Fruit fly (Drosophila melanogaster) whole organism, embryonic: ENCODE data around the gene Lon.
A peak's percentile ranks its signal among the peaks of the same experiment; 100 is the strongest.

Experiments used
- B-H2 ChIP-seq: fragments of 200-800 bp; sonication (Bioruptor generic); optimal IDR thresholded peaks from 2 replicates; lab custom pipeline; 2018; ENCODE audit warnings: missing biosample characterization, mild to moderate bottlenecking, missing genetic modification characterization
- Bgb ChIP-seq: fragments of 200-800 bp; sonication (Bioruptor generic); IDR thresholded peaks from 2 replicates; pipeline ENCODE4 v1.3.6; 2022; ENCODE audit warnings: missing biosample characterization, missing genetic modification characterization; ENCODE audit not compliant: partially characterized antibody
- CG12769 ChIP-seq: fragments of 200-800 bp; sonication (Bioruptor generic); optimal IDR thresholded peaks from 2 replicates; lab custom pipeline; 2019; ENCODE audit warnings: missing biosample characterization, mild to moderate bottlenecking, missing genetic modification characterization, moderate library complexity
- CG13287 ChIP-seq: fragments of 200-800 bp; sonication (Bioruptor generic); IDR thresholded peaks from 2 replicates; pipeline ENCODE4 v1.3.6; 2022; ENCODE audit warnings: missing biosample characterization, missing genetic modification characterization; ENCODE audit not compliant: partially characterized antibody
- CG14441 ChIP-seq: fragments of 200-800 bp; sonication (Bioruptor generic); IDR thresholded peaks from 2 replicates; pipeline ENCODE4 v1.3.6; 2022; ENCODE audit warnings: missing biosample characterization, missing genetic modification characterization
- CG15073 ChIP-seq: fragments of 200-800 bp; sonication (Bioruptor generic); optimal IDR thresholded peaks from 2 replicates; lab custom pipeline; 2016; ENCODE audit warnings: missing biosample characterization, missing genetic modification characterization
- CG1603 ChIP-seq: fragments of 200-800 bp; sonication (Bioruptor generic); optimal IDR thresholded peaks from 2 replicates; lab custom pipeline; 2019; ENCODE audit warnings: missing biosample characterization, mild to moderate bottlenecking, missing genetic modification characterization, moderate library complexity
- CG16779 ChIP-seq: fragments of 200-800 bp; sonication (Bioruptor generic); IDR thresholded peaks from 2 replicates; pipeline ENCODE4 v1.3.6; 2022; ENCODE audit warnings: missing biosample characterization, missing genetic modification characterization
- CG17385 ChIP-seq: fragments of 200-800 bp; sonication (Bioruptor generic); optimal IDR thresholded peaks from 3 replicates; lab custom pipeline; 2018; ENCODE audit warnings: missing biosample characterization, mild to moderate bottlenecking, missing genetic modification characterization
- CG18619 ChIP-seq: fragments of 200-800 bp; sonication (Bioruptor generic); optimal IDR thresholded peaks from 3 replicates; lab custom pipeline; 2017; ENCODE audit warnings: missing biosample characterization, mild to moderate bottlenecking, missing genetic modification characterization
- CG2678 ChIP-seq: fragments of 200-800 bp; sonication (Bioruptor generic); optimal IDR thresholded peaks from 3 replicates; lab custom pipeline; 2019; ENCODE audit warnings: missing biosample characterization, mild to moderate bottlenecking, missing genetic modification characterization, moderate library complexity
- CG31365 ChIP-seq: fragments of 200-800 bp; sonication (Bioruptor generic); optimal IDR thresholded peaks from 2 replicates; lab custom pipeline; 2018; ENCODE audit warnings: missing biosample characterization, mild to moderate bottlenecking, missing genetic modification characterization
- CG32767 ChIP-seq: fragments of 200-800 bp; sonication (Bioruptor generic); IDR thresholded peaks from 2 replicates; pipeline ENCODE4 v1.3.6; 2022; ENCODE audit warnings: missing biosample characterization, missing genetic modification characterization
- CG42726 ChIP-seq: fragments of 200-800 bp; sonication (Bioruptor generic); IDR thresholded peaks from 2 replicates; pipeline ENCODE4 v1.3.6; 2022; ENCODE audit warnings: missing biosample characterization, missing genetic modification characterization; ENCODE audit not compliant: partially characterized antibody
- CG4404 ChIP-seq: fragments of 200-800 bp; sonication (Bioruptor generic); IDR thresholded peaks from 2 replicates; pipeline ENCODE4 v1.3.6; 2022; ENCODE audit warnings: missing biosample characterization, missing genetic modification characterization
- CG6689 ChIP-seq: fragments of 200-800 bp; sonication (Bioruptor generic); IDR thresholded peaks from 2 replicates; pipeline ENCODE4 v1.3.6; 2022; ENCODE audit warnings: missing biosample characterization, missing genetic modification characterization
- CG7372 ChIP-seq: fragments of 200-800 bp; sonication (Bioruptor generic); IDR thresholded peaks from 2 replicates; pipeline ENCODE4 v1.3.6; 2022; ENCODE audit warnings: missing biosample characterization, missing genetic modification characterization
- CG8281 ChIP-seq: fragments of 200-800 bp; sonication (Bioruptor generic); optimal IDR thresholded peaks from 2 replicates; lab custom pipeline; 2018; ENCODE audit warnings: missing biosample characterization, mild to moderate bottlenecking, missing genetic modification characterization, moderate library complexity
- Camta ChIP-seq: fragments of 200-800 bp; sonication (Bioruptor generic); optimal IDR thresholded peaks from 2 replicates; lab custom pipeline; 2016; ENCODE audit warnings: missing biosample characterization, missing genetic modification characterization
- Deaf1 ChIP-seq: fragments of 200-800 bp; optimal IDR thresholded peaks from 3 replicates; lab custom pipeline; 2019; ENCODE audit warnings: missing biosample characterization, mild to moderate bottlenecking, missing genetic modification characterization, moderate library complexity
- Gsc ChIP-seq: fragments of 200-800 bp; sonication (Bioruptor generic); IDR thresholded peaks from 2 replicates; pipeline ENCODE4 v1.3.6; 2022; ENCODE audit warnings: missing biosample characterization, missing genetic modification characterization
- H2.0 ChIP-seq: fragments of 200-800 bp; sonication (Bioruptor generic); IDR thresholded peaks from 2 replicates; pipeline ENCODE4 v1.3.6; 2022; ENCODE audit warnings: missing biosample characterization, missing genetic modification characterization
- HLH4C ChIP-seq: fragments of 200-800 bp; sonication (Bioruptor generic); IDR thresholded peaks from 3 replicates; pipeline ENCODE4 v1.3.6; 2022; ENCODE audit warnings: missing biosample characterization, missing genetic modification characterization; ENCODE audit not compliant: partially characterized antibody
- HmgD ChIP-seq: fragments of 200-800 bp; sonication (Bioruptor generic); optimal IDR thresholded peaks from 3 replicates; lab custom pipeline; 2016; ENCODE audit warnings: missing biosample characterization, missing genetic modification characterization
- Hsf ChIP-seq: fragments of 200-800 bp; sonication (Bioruptor generic); optimal IDR thresholded peaks from 3 replicates; lab custom pipeline; 2016; ENCODE audit warnings: missing biosample characterization, missing genetic modification characterization
- Lim3 ChIP-seq: fragments of 200-800 bp; sonication (Bioruptor generic); IDR thresholded peaks from 2 replicates; pipeline ENCODE4 v1.3.6; 2022; ENCODE audit warnings: missing biosample characterization, missing genetic modification characterization
- Mad ChIP-seq: fragments of 200-800 bp; sonication (Bioruptor generic); optimal IDR thresholded peaks from 2 replicates; lab custom pipeline; 2016; ENCODE audit warnings: missing biosample characterization, missing genetic modification characterization
- Oli ChIP-seq: fragments of 200-800 bp; sonication (Bioruptor generic); optimal IDR thresholded peaks from 2 replicates; lab custom pipeline; 2018; ENCODE audit warnings: missing biosample characterization, mild to moderate bottlenecking, missing genetic modification characterization, moderate library complexity
- Opbp ChIP-seq: fragments of 200-800 bp; sonication (Bioruptor generic); IDR thresholded peaks from 3 replicates; pipeline ENCODE4 v1.3.6; 2022; ENCODE audit warnings: missing biosample characterization, missing genetic modification characterization; ENCODE audit not compliant: partially characterized antibody
- Scr ChIP-seq: fragments of 200-800 bp; sonication (Bioruptor generic); IDR thresholded peaks from 2 replicates; pipeline ENCODE4 v1.3.6; 2022; ENCODE audit warnings: missing biosample characterization, missing genetic modification characterization; ENCODE audit not compliant: partially characterized antibody
- Side ChIP-seq: fragments of 200-800 bp; sonication (Bioruptor generic); optimal IDR thresholded peaks from 2 replicates; lab custom pipeline; 2016; ENCODE audit warnings: missing biosample characterization, missing genetic modification characterization
- TFAM ChIP-seq: fragments of 200-800 bp; sonication (Bioruptor generic); optimal IDR thresholded peaks from 2 replicates; lab custom pipeline; 2017; ENCODE audit warnings: missing biosample characterization, missing genetic modification characterization, inconsistent platforms
- amos ChIP-seq: fragments of 200-800 bp; sonication (Bioruptor generic); IDR thresholded peaks from 2 replicates; pipeline ENCODE4 v1.3.6; 2022; ENCODE audit warnings: missing biosample characterization, missing genetic modification characterization; ENCODE audit not compliant: partially characterized antibody
- br ChIP-seq: fragments of >200 bp; optimal IDR thresholded peaks from 2 replicates; lab custom pipeline; 2017
- chif ChIP-seq, 2 experiments: fragments of 200-800 bp; sonication (Bioruptor generic); optimal IDR thresholded peaks; 3 replicates each; lab custom pipeline; 2016; ENCODE audit warnings: missing biosample characterization in 2 of 2, missing genetic modification characterization in 2 of 2
- dati ChIP-seq: fragments of 200-800 bp; sonication (Bioruptor generic); IDR thresholded peaks from 2 replicates; pipeline ENCODE4 v1.3.6; 2022; ENCODE audit warnings: missing biosample characterization, missing genetic modification characterization
- dysf ChIP-seq: fragments of 200-800 bp; sonication (Bioruptor generic); IDR thresholded peaks from 3 replicates; pipeline ENCODE4 v1.3.6; 2022; ENCODE audit warnings: missing biosample characterization, missing genetic modification characterization
- grn ChIP-seq: fragments of 200-800 bp; sonication (Bioruptor generic); optimal IDR thresholded peaks from 3 replicates; lab custom pipeline; 2017; ENCODE audit warnings: missing biosample characterization, missing genetic modification characterization
- insv ChIP-seq, 2 experiments: fragments of 200-800 bp; sonication (Bioruptor generic); optimal IDR thresholded peaks; 3 replicates each; lab custom pipeline; 2016 to 2018; ENCODE audit warnings: missing biosample characterization in 2 of 2, missing genetic modification characterization in 2 of 2
- mirr ChIP-seq: fragments of 200-800 bp; sonication (Bioruptor generic); optimal IDR thresholded peaks from 3 replicates; lab custom pipeline; 2018; ENCODE audit warnings: missing biosample characterization, mild to moderate bottlenecking, missing genetic modification characterization
- nom ChIP-seq: fragments of 200-800 bp; sonication (Bioruptor generic); optimal IDR thresholded peaks from 2 replicates; lab custom pipeline; 2017; ENCODE audit warnings: missing biosample characterization, missing genetic modification characterization, mild to moderate bottlenecking, moderate library complexity, missing genetic modification reagents
- odd ChIP-seq: fragments of 200-800 bp; sonication (Bioruptor generic); optimal IDR thresholded peaks from 2 replicates; lab custom pipeline; 2017; ENCODE audit warnings: missing biosample characterization, mild to moderate bottlenecking, missing genetic modification characterization
- peb ChIP-seq: fragments of 200-800 bp; sonication (Bioruptor generic); IDR thresholded peaks from 2 replicates; pipeline ENCODE4 v1.3.6; 2022; ENCODE audit warnings: missing biosample characterization, missing genetic modification characterization
- pros ChIP-seq: fragments of 200-800 bp; sonication (Bioruptor generic); optimal IDR thresholded peaks from 3 replicates; lab custom pipeline; 2019; ENCODE audit warnings: missing biosample characterization, mild to moderate bottlenecking, missing genetic modification characterization, moderate library complexity
- sna ChIP-seq: fragments of 200-800 bp; sonication (Bioruptor generic); IDR thresholded peaks from 2 replicates; pipeline ENCODE4 v1.3.6; 2022; ENCODE audit warnings: missing biosample characterization, missing genetic modification characterization; ENCODE audit not compliant: partially characterized antibody
- so ChIP-seq: fragments of 200-800 bp; sonication (Bioruptor generic); IDR thresholded peaks from 3 replicates; pipeline ENCODE4 v1.3.6; 2022; ENCODE audit warnings: missing biosample characterization, missing genetic modification characterization
- sqz ChIP-seq: fragments of 200-800 bp; sonication (Bioruptor generic); optimal IDR thresholded peaks from 3 replicates; lab custom pipeline; 2018; ENCODE audit warnings: missing biosample characterization, mild to moderate bottlenecking, missing genetic modification characterization
- sr ChIP-seq: fragments of 200-800 bp; sonication (Bioruptor generic); IDR thresholded peaks from 3 replicates; pipeline ENCODE4 v1.3.6; 2022; ENCODE audit warnings: missing biosample characterization, missing genetic modification characterization
- unc-4 ChIP-seq: fragments of 200-800 bp; sonication (Bioruptor generic); IDR thresholded peaks from 2 replicates; pipeline ENCODE4 v1.3.6; 2022; ENCODE audit warnings: missing biosample characterization, missing genetic modification characterization; ENCODE audit not compliant: partially characterized antibody
- vvl ChIP-seq: fragments of 200-800 bp; sonication (Bioruptor generic); IDR thresholded peaks from 2 replicates; pipeline ENCODE4 v1.3.6; 2022; ENCODE audit warnings: missing biosample characterization, missing genetic modification characterization

Lon gene

DNA sequence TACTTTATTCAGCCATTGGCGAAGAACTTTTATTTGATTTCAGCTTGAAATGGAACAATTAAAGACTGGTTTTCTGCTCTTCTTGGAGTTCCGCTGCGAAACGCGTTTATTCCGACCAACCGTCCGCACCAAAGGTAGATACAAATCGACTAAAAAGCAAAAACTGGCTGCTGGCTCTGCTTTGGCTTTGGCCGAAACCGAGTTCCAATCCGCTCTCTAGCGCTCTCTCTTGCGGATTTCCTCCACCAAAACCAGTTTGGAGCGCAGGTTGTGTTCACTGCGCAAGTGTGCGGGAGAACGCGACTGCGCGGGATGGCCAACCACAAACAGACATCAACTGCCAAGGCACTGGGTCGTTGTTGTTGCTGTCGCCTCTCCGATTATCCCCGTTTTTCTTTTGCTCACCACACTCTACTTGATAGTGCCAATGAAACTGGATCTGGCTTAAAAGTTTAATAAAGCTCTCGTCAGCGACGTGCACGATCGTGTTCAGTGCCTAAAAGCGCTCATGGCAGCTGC is 23.5 kb upstream of the Lon start, which contains the start of gene wnd (continued):
- TF ChIP-seq CG16779 (GFP tag; lab: Robert Waterston, UW): peak; percentile 17; the same call in 1 of the 2 replicates
- no peak for TF ChIP-seq CG6689 (GFP tag; lab: Robert Waterston, UW)
- no peak for TF ChIP-seq Lim3
- no peak for TF ChIP-seq CG8281 (tag; lab: Kevin White, UChicago)
- no peak for TF ChIP-seq Oli
- TF ChIP-seq mirr (GFP tag; lab: Kevin White, UChicago): peak; percentile 14
- peak; percentile 47; the same call in 1 of the 2 replicates for TF ChIP-seq CG13287 (GFP tag; lab: Robert Waterston, UW)
- TF ChIP-seq CG18619 (GFP tag; lab: Kevin White, UChicago): no peak
- peak; percentile 29 for TF ChIP-seq grn
- TF ChIP-seq CG7372: no peak
- peak; percentile 41 for TF ChIP-seq unc-4 (GFP tag; lab: Robert Waterston, UW)
- TF ChIP-seq dysf (GFP tag; lab: Robert Waterston, UW): no peak
- no peak for TF ChIP-seq CG31365
- peak; percentile 38; the same call in 1 of the 3 replicates for TF ChIP-seq so (GFP tag; lab: Robert Waterston, UW)
- no peak for TF ChIP-seq peb (GFP tag; lab: Robert Waterston, UW)
- TF ChIP-seq sr (GFP tag; lab: Robert Waterston, UW): no peak
- TF ChIP-seq amos (GFP tag; lab: Robert Waterston, UW): no peak
- TF ChIP-seq HmgD (GFP tag; lab: Kevin White, UChicago): no peak
- no peak for TF ChIP-seq Scr (GFP tag; lab: Robert Waterston, UW)
- no peak for TF ChIP-seq TFAM (GFP tag; lab: Kevin White, UChicago)
- TF ChIP-seq CG1603 (tag; lab: Kevin White, UChicago): no peak
- TF ChIP-seq vvl (GFP tag; lab: Robert Waterston, UW): peak; percentile 47; the same call in 1 of the 2 replicates
- no peak for TF ChIP-seq CG42726
- no peak for TF ChIP-seq CG4404 (GFP tag; lab: Robert Waterston, UW)
- peak; percentile 26 for TF ChIP-seq B-H2
- TF ChIP-seq Camta (GFP tag; lab: Kevin White, UChicago): no peak
- no peak for TF ChIP-seq br (lab: Kevin White, UChicago)
- TF ChIP-seq sqz (GFP tag; lab: Kevin White, UChicago): peak; percentile 14
- TF ChIP-seq Deaf1 (tag; lab: Kevin White, UChicago): peak; percentile 21
- TF ChIP-seq nom (GFP tag; lab: Kevin White, UChicago): peak; percentile 23
- TF ChIP-seq dati (GFP tag; lab: Robert Waterston, UW): no peak
- no peak for TF ChIP-seq CG14441 (GFP tag; lab: Robert Waterston, UW)
- TF ChIP-seq CG32767 (GFP tag; lab: Robert Waterston, UW): no peak; the same call in none of the 2 replicates
- no peak for TF ChIP-seq odd (GFP tag; lab: Kevin White, UChicago)
- no peak; the same call in 2 of the 3 replicates for TF ChIP-seq Opbp (GFP tag; lab: Robert Waterston, UW)
- no peak for TF ChIP-seq sna
- no peak for TF ChIP-seq CG15073 (GFP tag; lab: Kevin White, UChicago)
- TF ChIP-seq CG17385 (GFP tag; lab: Kevin White, UChicago): peak; percentile 63
- TF ChIP-seq Bgb (GFP tag; lab: Robert Waterston, UW): peak; percentile 41; the same call in 1 of the 2 replicates
- TF ChIP-seq Hsf (GFP tag; lab: Kevin White, UChicago): no peak
- TF ChIP-seq pros: peak; percentile 53
- no peak for TF ChIP-seq chif (GFP tag; optimal IDR thresholded peaks at IDR 0.05; lab: Kevin White, UChicago)
- peak; percentile 85 for TF ChIP-seq CG12769
- TF ChIP-seq Mad: no peak
- TF ChIP-seq CG2678: no peak
- no peak for TF ChIP-seq Gsc (GFP tag; lab: Robert Waterston, UW)
- TF ChIP-seq Side (GFP tag; lab: Kevin White, UChicago): no peak
- TF ChIP-seq insv (GFP tag; optimal IDR thresholded peaks at IDR 0.05; lab: Kevin White, UChicago): peak in 1 of 2 experiments; percentile 28
- no peak for TF ChIP-seq HLH4C
- TF ChIP-seq H2.0 (GFP tag; lab: Robert Waterston, UW): no peak
